Worm (Caenorhabditis elegans) whole organism, midembryonic: Measurements from ENCODE around the gene snx-6.

Experiments
- T22C8.4 ChIP-seq: fragments of 200-800 bp; sonication (Bioruptor generic); IDR thresholded peaks from 2 replicates; pipeline ENCODE4 v1.3.6; 2022; ENCODE audit warnings: missing genetic modification characterization, missing compliant biosample characterization
- cog-1 ChIP-seq: sonication (generic microtip); optimal IDR thresholded peaks from 2 replicates; lab custom pipeline; 2016; ENCODE audit warnings: missing genetic modification characterization, missing compliant biosample characterization
- flt-1 ChIP-seq: fragments of 200-800 bp; sonication (Bioruptor generic); IDR thresholded peaks from 2 replicates; pipeline ENCODE4 v1.3.6; 2022; ENCODE audit warnings: missing genetic modification characterization, missing compliant biosample characterization
- klf-2 ChIP-seq: fragments of 200-800 bp; sonication (Bioruptor generic); conservative IDR thresholded peaks from 2 replicates; pipeline ENCODE4 v1.3.6; 2022; ENCODE audit warnings: missing genetic modification reagents, missing genetic modification characterization, missing compliant biosample characterization
- med-1 ChIP-seq: sonication (generic microtip); optimal IDR thresholded peaks from 2 replicates; lab custom pipeline; 2017; ENCODE audit warnings: missing genetic modification characterization, mild to moderate bottlenecking, missing compliant biosample characterization, antibody characterized with exemption, missing genetic modification reagents; ENCODE audit not compliant: insufficient read depth
- ref-1 ChIP-seq: fragments of 200-800 bp; sonication (Bioruptor generic); conservative IDR thresholded peaks from 2 replicates; pipeline ENCODE4 v1.3.6; 2022; ENCODE audit warnings: missing genetic modification reagents, missing genetic modification characterization, missing compliant biosample characterization
- tab-1 ChIP-seq: fragments of 200-800 bp; sonication (Bioruptor generic); IDR thresholded peaks from 2 replicates; pipeline ENCODE4 v1.3.6; 2022; ENCODE audit warnings: missing genetic modification characterization, missing compliant biosample characterization
- ztf-23 ChIP-seq: fragments of 200-800 bp; sonication (Bioruptor generic); IDR thresholded peaks from 2 replicates; pipeline ENCODE4 v1.3.6; 2022; ENCODE audit warnings: missing genetic modification reagents, missing genetic modification characterization, missing compliant biosample characterization
- ztf-29 ChIP-seq: fragments of 200-800 bp; sonication (Bioruptor generic); IDR thresholded peaks from 2 replicates; pipeline ENCODE4 v1.3.6; 2022; ENCODE audit warnings: missing genetic modification reagents, missing genetic modification characterization, missing compliant biosample characterization

DNA sequence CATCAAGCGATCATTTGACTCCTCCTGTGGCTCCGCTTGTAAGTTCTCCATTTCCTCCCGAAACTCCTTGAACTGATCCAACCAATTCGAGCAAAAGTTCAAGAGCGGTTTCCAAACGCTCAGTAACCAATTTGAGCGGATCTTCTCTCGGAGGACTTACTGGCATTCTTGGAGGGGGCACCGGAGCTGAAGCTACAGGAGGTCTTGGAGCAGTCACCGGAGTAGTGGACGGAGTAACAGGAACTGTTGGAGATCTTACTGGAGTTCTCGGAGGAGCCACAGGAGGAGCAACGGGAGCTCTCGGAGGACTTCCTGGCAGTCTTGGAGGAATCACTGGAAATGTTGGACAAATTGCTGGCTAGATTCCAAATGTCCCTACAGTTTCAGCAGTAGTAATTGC, 28.8 kb upstream of the snx-6 start:
- TF ChIP-seq med-1 (GFP tag; lab: Kevin White, UChicago) (no peak), tab-1 (GFP tag; lab: Robert Waterston, UW) (no peak), ztf-23 (GFP tag; lab: Robert Waterston, UW) (no peak), T22C8.4 (GFP tag; lab: Robert Waterston, UW) (no peak), flt-1 (no peak), klf-2 (GFP tag; lab: Robert Waterston, UW) (no peak), ztf-29 (GFP tag; lab: Robert Waterston, UW) (no peak), cog-1 (tag; lab: Kevin White, UChicago) (no peak), ref-1 (no peak)
